Worm (Caenorhabditis elegans): ENCODE data around the gene rps-28.

Gene rps-28

ce11 chrIV:1619519-1620311 lies 39.8 kb upstream of the rps-28 start, which contains the start of gene nhr-92:
Gene nhr-92, plus strand, starts transcription at chrIV:1620094.
- TF ChIP-seq nhr-80 (tag; optimal IDR thresholded peaks at IDR 0.05) (peak; percentile 13), attf-5 (GFP tag; optimal IDR thresholded peaks at IDR 0.05) (peak; percentile 7), ceh-40 (GFP tag; IDR thresholded peaks at IDR 0.05) (no peak), him-1 (tag; optimal IDR thresholded peaks at IDR 0.05) (no peak), hmg-1.2 (GFP tag; IDR thresholded peaks at IDR 0.05) (peak; percentile 11; the same call in 1 of the 2 replicates)

- TF ChIP-seq ets-4 (GFP tag; optimal IDR thresholded peaks at IDR 0.05) (no peak), snpc-4 (GFP tag; optimal IDR thresholded peaks at IDR 0.05) (no peak), snpc-4 (tag; optimal IDR thresholded peaks at IDR 0.05) (no peak), ceh-27 (GFP tag; optimal IDR thresholded peaks at IDR 0.05) (peak; percentile 30), athp-1 (tag; optimal IDR thresholded peaks at IDR 0.05) (no peak), rec-8 (tag; optimal IDR thresholded peaks at IDR 0.05) (no peak), K12H6.12 (tag; optimal IDR thresholded peaks at IDR 0.05) (no peak), F55B11.4 (tag; optimal IDR thresholded peaks at IDR 0.05; ENCODE audit: borderline replicate concordance, insufficient read depth) (no peak), hmg-1.2 (GFP tag; IDR thresholded peaks at IDR 0.05) (peak; percentile 30; the same call in 1 of the 2 replicates), ztf-18 (tag; optimal IDR thresholded peaks at IDR 0.05) (no peak), snpc-1.3 (tag; optimal IDR thresholded peaks at IDR 0.05; ENCODE audit: insufficient read depth) (no peak), rpc-1 (optimal IDR thresholded peaks at IDR 0.05) (no peak), rpc-1 (tag; optimal IDR thresholded peaks at IDR 0.05) (no peak), nhr-120 (GFP tag; IDR thresholded peaks at IDR 0.05) (no peak), lin-40 (tag; optimal IDR thresholded peaks at IDR 0.05) (peak; percentile 20), egl-44 (GFP tag; IDR thresholded peaks at IDR 0.05) (no peak), hsf-1 (GFP tag; IDR thresholded peaks at IDR 0.05) (no peak), nhr-90 (tag; optimal IDR thresholded peaks at IDR 0.05) (no peak), nhr-27 (tag; optimal IDR thresholded peaks at IDR 0.05) (no peak), lag-1 (GFP tag; IDR thresholded peaks at IDR 0.05) (no peak)
These were observed 35.8 kb upstream of the rps-28 start, which contains the start of gene nhr-87 for ce11 chrIV:1623712-1624111. Gene nhr-87, plus strand, starts transcription at chrIV:1624029.

ce11 chrIV:1624447-1624846 lies 35.0 kb upstream of the rps-28 start:
- TF ChIP-seq sptf-2 (GFP tag; optimal IDR thresholded peaks at IDR 0.05) (no peak), ceh-58 (GFP tag; IDR thresholded peaks at IDR 0.05) (no peak), dox-1 (GFP tag; IDR thresholded peaks at IDR 0.05) (no peak), ceh-91 (GFP tag; IDR thresholded peaks at IDR 0.05) (no peak), Y67H2A.10 (GFP tag; conservative IDR thresholded peaks at IDR 0.05) (no peak), lag-1 (GFP tag; IDR thresholded peaks at IDR 0.05) (no peak), nhr-120 (GFP tag; IDR thresholded peaks at IDR 0.05) (no peak), egl-44 (GFP tag; IDR thresholded peaks at IDR 0.05) (no peak), nfyb-1 (GFP tag; IDR thresholded peaks at IDR 0.05) (no peak), F37B4.10 (GFP tag; IDR thresholded peaks at IDR 0.05) (no peak), aptf-3 (GFP tag; IDR thresholded peaks at IDR 0.05) (no peak), hlh-26 (GFP tag; conservative IDR thresholded peaks at IDR 0.05) (no peak), F55B11.4 (tag; optimal IDR thresholded peaks at IDR 0.05; ENCODE audit: borderline replicate concordance, insufficient read depth) (no peak), snpc-4 (GFP tag; optimal IDR thresholded peaks at IDR 0.05) (no peak), snpc-4 (tag; optimal IDR thresholded peaks at IDR 0.05) (no peak), B0261.1 (tag; optimal IDR thresholded peaks at IDR 0.05) (no peak), hsf-1 (GFP tag; IDR thresholded peaks at IDR 0.05) (no peak), snpc-3.4 (tag; optimal IDR thresholded peaks at IDR 0.05) (no peak), athp-1 (tag; optimal IDR thresholded peaks at IDR 0.05) (no peak), mes-4 (tag; optimal IDR thresholded peaks at IDR 0.05) (no peak), F57C9.4 (tag; optimal IDR thresholded peaks at IDR 0.05) (no peak)

All from whole organism, young adult.